Worm (Caenorhabditis elegans): ENCODE measurements around the gene btb-19.

- TF ChIP-seq unc-62 (GFP tag; optimal IDR thresholded peaks at IDR 0.05) (no peak), snpc-4 (tag; optimal IDR thresholded peaks at IDR 0.05) (no peak), ZK546.5 (tag; optimal IDR thresholded peaks at IDR 0.05) (no peak), aly-2 (tag; optimal IDR thresholded peaks at IDR 0.05) (no peak), alr-1 (tag; optimal IDR thresholded peaks at IDR 0.05) (no peak), nhr-237 (tag; optimal IDR thresholded peaks at IDR 0.05) (no peak), ztf-11 (tag; optimal IDR thresholded peaks at IDR 0.05) (no peak)
Observed at ce11 chrII:14494464-14494863, 27.5 kb downstream of the btb-19 start.
